Worm (Caenorhabditis elegans): Measurements from ENCODE around the gene mam-1.

DNA sequence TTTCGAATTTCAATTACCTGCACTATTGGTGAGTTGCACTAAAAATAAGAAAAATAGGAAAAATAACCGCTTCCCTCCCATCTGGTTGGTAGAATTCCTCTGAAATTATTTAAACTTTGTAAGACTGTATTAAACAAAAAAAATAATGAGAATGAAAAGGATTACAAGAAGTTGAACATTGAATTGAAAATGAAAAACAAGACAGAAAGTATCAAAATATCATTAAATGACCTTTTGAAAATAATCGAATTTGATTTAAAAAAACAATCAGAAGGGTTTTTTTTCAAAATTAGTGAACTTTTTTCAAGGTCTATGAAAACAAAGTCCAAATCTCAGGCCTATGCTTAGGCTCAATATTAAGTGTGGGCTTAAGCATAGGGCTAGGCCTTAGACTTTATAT, 36.8 kb downstream of the mam-1 start, which contains the start of gene igcm-1:
- TF ChIP-seq fkh-10 (GFP tag; optimal IDR thresholded peaks at IDR 0.05) (no peak), mdl-1 (tag; optimal IDR thresholded peaks at IDR 0.05) (no peak), hif-1 (tag; optimal IDR thresholded peaks at IDR 0.05) (no peak), sdz-12 (GFP tag; optimal IDR thresholded peaks at IDR 0.05) (no peak), set-16 (GFP tag; IDR thresholded peaks at IDR 0.05) (no peak), ceh-28 (tag; optimal IDR thresholded peaks at IDR 0.05) (no peak), R02D3.7 (tag; optimal IDR thresholded peaks at IDR 0.05) (no peak)
